Fruit fly (Drosophila melanogaster) whole organism, embryonic: Measurements from ENCODE around the gene CG8563.

Experiments
- B-H1 ChIP-seq: fragments of 200-800 bp; sonication (Bioruptor generic); IDR thresholded peaks from 3 replicates; pipeline ENCODE4 v1.3.6; 2022; ENCODE audit warnings: missing biosample characterization, missing genetic modification characterization
- BEAF-32 ChIP-seq: fragments of 200-800 bp; sonication (Bioruptor generic); optimal IDR thresholded peaks from 3 replicates; lab custom pipeline; 2017; ENCODE audit warnings: missing biosample characterization, missing genetic modification characterization, mild to moderate bottlenecking, moderate library complexity, missing genetic modification reagents
- Blimp-1 ChIP-seq: fragments of 200-800 bp; sonication (Bioruptor generic); optimal IDR thresholded peaks from 3 replicates; lab custom pipeline; 2018; ENCODE audit warnings: missing biosample characterization, missing genetic modification characterization, mild to moderate bottlenecking, moderate library complexity, missing genetic modification reagents
- CG10462 ChIP-seq: fragments of 200-800 bp; sonication (Bioruptor generic); optimal IDR thresholded peaks from 2 replicates; lab custom pipeline; 2016; ENCODE audit warnings: missing biosample characterization, missing genetic modification characterization
- CG10654 ChIP-seq: fragments of 200-800 bp; sonication (Bioruptor generic); optimal IDR thresholded peaks from 2 replicates; lab custom pipeline; 2016; ENCODE audit warnings: missing biosample characterization, missing genetic modification characterization
- CG11560 ChIP-seq: fragments of 200-800 bp; sonication (Bioruptor generic); IDR thresholded peaks from 3 replicates; pipeline ENCODE4 v1.3.6; 2022; ENCODE audit warnings: missing biosample characterization, missing genetic modification characterization
- CG14014 ChIP-seq: fragments of 200-800 bp; sonication (Bioruptor generic); IDR thresholded peaks from 2 replicates; pipeline ENCODE4 v1.3.6; 2022; ENCODE audit warnings: missing biosample characterization, missing genetic modification characterization
- CG14667 ChIP-seq: fragments of 200-800 bp; sonication (Bioruptor generic); IDR thresholded peaks from 2 replicates; pipeline ENCODE4 v1.3.6; 2022; ENCODE audit warnings: missing biosample characterization, missing genetic modification characterization
- CG14965 ChIP-seq: fragments of 200-800 bp; sonication (Bioruptor generic); optimal IDR thresholded peaks from 2 replicates; lab custom pipeline; 2016; ENCODE audit warnings: missing biosample characterization, missing genetic modification characterization, borderline replicate concordance
- CG1603 ChIP-seq: fragments of 200-800 bp; sonication (Bioruptor generic); optimal IDR thresholded peaks from 2 replicates; lab custom pipeline; 2019; ENCODE audit warnings: missing biosample characterization, mild to moderate bottlenecking, missing genetic modification characterization, moderate library complexity
- CG17568 ChIP-seq: fragments of 200-800 bp; sonication (Bioruptor generic); optimal IDR thresholded peaks from 2 replicates; lab custom pipeline; 2018; ENCODE audit warnings: missing biosample characterization, mild to moderate bottlenecking, missing genetic modification characterization, moderate library complexity
- CG18764 ChIP-seq: fragments of 200-800 bp; sonication (Bioruptor generic); optimal IDR thresholded peaks from 3 replicates; lab custom pipeline; 2016; ENCODE audit warnings: missing biosample characterization, missing genetic modification characterization
- CG31224 ChIP-seq: fragments of 200-800 bp; sonication (Bioruptor generic); IDR thresholded peaks from 2 replicates; pipeline ENCODE4 v1.3.6; 2022; ENCODE audit warnings: missing biosample characterization, missing genetic modification characterization
- CG4282 ChIP-seq: fragments of 200-800 bp; sonication (Bioruptor generic); optimal IDR thresholded peaks from 2 replicates; lab custom pipeline; 2016; ENCODE audit warnings: missing biosample characterization, missing genetic modification characterization
- CG4854 ChIP-seq: fragments of 200-800 bp; sonication (Bioruptor generic); optimal IDR thresholded peaks from 2 replicates; lab custom pipeline; 2016; ENCODE audit warnings: missing biosample characterization, missing genetic modification characterization, inconsistent platforms
- CG6272 ChIP-seq: fragments of 200-800 bp; sonication (Bioruptor generic); IDR thresholded peaks from 2 replicates; pipeline ENCODE4 v1.3.6; 2022; ENCODE audit warnings: missing biosample characterization, missing genetic modification characterization
- CG7928 ChIP-seq: fragments of 200-800 bp; sonication (Bioruptor generic); optimal IDR thresholded peaks from 2 replicates; lab custom pipeline; 2017; ENCODE audit warnings: missing biosample characterization, mild to moderate bottlenecking, missing genetic modification characterization
- CG8290 ChIP-seq, 3 experiments: fragments of 200-800 bp; sonication (Bioruptor generic); optimal IDR thresholded peaks; 2 replicates each; lab custom pipeline; 2016 to 2019; ENCODE audit warnings: missing biosample characterization in 3 of 3, missing genetic modification characterization in 3 of 3, mild to moderate bottlenecking in 2 of 3, moderate library complexity in 1 of 3
- CHES-1-like ChIP-seq: fragments of 200-800 bp; sonication (Bioruptor generic); optimal IDR thresholded peaks from 2 replicates; lab custom pipeline; 2016; ENCODE audit warnings: missing biosample characterization, missing genetic modification characterization
- D19A ChIP-seq: fragments of 200-800 bp; optimal IDR thresholded peaks from 3 replicates; lab custom pipeline; 2019; ENCODE audit warnings: missing biosample characterization, mild to moderate bottlenecking, missing genetic modification characterization, moderate library complexity
- Hey ChIP-seq: fragments of 200-800 bp; sonication (Bioruptor generic); optimal IDR thresholded peaks from 3 replicates; lab custom pipeline; 2018; ENCODE audit warnings: missing biosample characterization, mild to moderate bottlenecking, missing genetic modification characterization
- HmgD ChIP-seq: fragments of 200-800 bp; sonication (Bioruptor generic); optimal IDR thresholded peaks from 3 replicates; lab custom pipeline; 2016; ENCODE audit warnings: missing biosample characterization, missing genetic modification characterization
- MTF-1 ChIP-seq: fragments of 200-800 bp; sonication (Bioruptor generic); optimal IDR thresholded peaks from 2 replicates; lab custom pipeline; 2018; ENCODE audit warnings: missing biosample characterization, mild to moderate bottlenecking, missing genetic modification characterization, borderline replicate concordance
- Med ChIP-seq: fragments of 200-800 bp; sonication (Bioruptor generic); peaks from one replicate; lab custom pipeline; 2016; ENCODE audit warnings: missing biosample characterization, missing genetic modification characterization, mild to moderate bottlenecking, inconsistent platforms, moderate library complexity
- Neu2 ChIP-seq: fragments of 200-800 bp; sonication (Bioruptor generic); optimal IDR thresholded peaks from 3 replicates; lab custom pipeline; 2016; ENCODE audit warnings: missing biosample characterization, missing genetic modification characterization, borderline replicate concordance
- PHDP ChIP-seq: fragments of 200-800 bp; sonication (Bioruptor generic); optimal IDR thresholded peaks from 3 replicates; lab custom pipeline; 2018; ENCODE audit warnings: missing biosample characterization, mild to moderate bottlenecking, missing genetic modification characterization, moderate library complexity
- Scr ChIP-seq: fragments of 200-800 bp; sonication (Bioruptor generic); IDR thresholded peaks from 2 replicates; pipeline ENCODE4 v1.3.6; 2022; ENCODE audit warnings: missing biosample characterization, missing genetic modification characterization; ENCODE audit not compliant: partially characterized antibody
- Sox100B ChIP-seq: fragments of 200-800 bp; sonication (Bioruptor generic); optimal IDR thresholded peaks from 3 replicates; lab custom pipeline; 2018; ENCODE audit warnings: missing biosample characterization, mild to moderate bottlenecking, missing genetic modification characterization
- abd-A ChIP-seq: fragments of 200-800 bp; sonication (Bioruptor generic); optimal IDR thresholded peaks from 3 replicates; lab custom pipeline; 2019; ENCODE audit warnings: missing biosample characterization, mild to moderate bottlenecking, missing genetic modification characterization, moderate library complexity
- dm ChIP-seq: fragments of 200-800 bp; sonication (Bioruptor generic); optimal IDR thresholded peaks from 3 replicates; lab custom pipeline; 2016; ENCODE audit warnings: missing biosample characterization, missing genetic modification characterization
- exex ChIP-seq: fragments of 200-800 bp; sonication (Bioruptor generic); optimal IDR thresholded peaks from 4 replicates; lab custom pipeline; 2018; ENCODE audit warnings: missing biosample characterization, mild to moderate bottlenecking, missing genetic modification characterization, moderate library complexity
- eyg ChIP-seq: fragments of 200-800 bp; sonication (Bioruptor generic); optimal IDR thresholded peaks from 3 replicates; lab custom pipeline; 2016; ENCODE audit warnings: missing biosample characterization, missing genetic modification characterization
- fd64A ChIP-seq: fragments of 200-800 bp; sonication (Bioruptor generic); optimal IDR thresholded peaks from 3 replicates; lab custom pipeline; 2018; ENCODE audit warnings: missing biosample characterization, mild to moderate bottlenecking, missing genetic modification characterization
- insv ChIP-seq, 2 experiments: fragments of 200-800 bp; sonication (Bioruptor generic); optimal IDR thresholded peaks; 3 replicates each; lab custom pipeline; 2016 to 2018; ENCODE audit warnings: missing biosample characterization in 2 of 2, missing genetic modification characterization in 2 of 2
- lilli ChIP-seq: fragments of 200-800 bp; sonication (Bioruptor generic); optimal IDR thresholded peaks from 3 replicates; lab custom pipeline; 2016; ENCODE audit warnings: missing biosample characterization, missing genetic modification characterization
- mld ChIP-seq: fragments of 200-800 bp; sonication (Bioruptor generic); IDR thresholded peaks from 3 replicates; pipeline ENCODE4 v1.3.6; 2022; ENCODE audit warnings: missing biosample characterization, missing genetic modification characterization; ENCODE audit not compliant: partially characterized antibody
- nau ChIP-seq: fragments of 200-800 bp; sonication (Bioruptor generic); optimal IDR thresholded peaks from 3 replicates; lab custom pipeline; 2017; ENCODE audit warnings: missing biosample characterization, mild to moderate bottlenecking, missing genetic modification characterization, missing genetic modification reagents
- pfk ChIP-seq: fragments of 200-800 bp; sonication (Bioruptor generic); optimal IDR thresholded peaks from 2 replicates; lab custom pipeline; 2018; ENCODE audit warnings: missing biosample characterization, mild to moderate bottlenecking, missing genetic modification characterization, moderate library complexity
- pnt ChIP-seq: fragments of 200-800 bp; sonication (Bioruptor generic); optimal IDR thresholded peaks from 3 replicates; lab custom pipeline; 2016; ENCODE audit warnings: missing biosample characterization, missing genetic modification characterization
- prd ChIP-seq, 3 experiments: fragments of >200 bp in 2 of 3; fragments of 200-800 bp in 1 of 3; sonication (Bioruptor generic) in 1 of 3; optimal IDR thresholded peaks in 2 of 3; IDR thresholded peaks in 1 of 3; 2 replicates in 2 of 3; 3 replicates in 1 of 3; pipeline versions ENCODE4 v1.3.6 to Lab custom; 2017 to 2022; ENCODE audit warnings: missing biosample characterization in 1 of 3, missing genetic modification characterization in 1 of 3
- sob ChIP-seq: fragments of 200-800 bp; sonication (Bioruptor generic); IDR thresholded peaks from 2 replicates; pipeline ENCODE4 v1.3.6; 2022; ENCODE audit warnings: missing biosample characterization, missing genetic modification characterization
- tx ChIP-seq: fragments of 200-800 bp; sonication (Bioruptor generic); optimal IDR thresholded peaks from 2 replicates; lab custom pipeline; 2016; ENCODE audit warnings: missing biosample characterization, missing genetic modification characterization
- unc-4 ChIP-seq: fragments of 200-800 bp; sonication (Bioruptor generic); IDR thresholded peaks from 2 replicates; pipeline ENCODE4 v1.3.6; 2022; ENCODE audit warnings: missing biosample characterization, missing genetic modification characterization; ENCODE audit not compliant: partially characterized antibody
- yki ChIP-seq: fragments of >200 bp; optimal IDR thresholded peaks from 3 replicates; lab custom pipeline; 2018
- zen2 ChIP-seq: fragments of 200-800 bp; sonication (Bioruptor generic); IDR thresholded peaks from 3 replicates; pipeline ENCODE4 v1.3.6; 2022; ENCODE audit warnings: missing biosample characterization, missing genetic modification characterization; ENCODE audit not compliant: partially characterized antibody
- zfh1 ChIP-seq: fragments of 200-800 bp; sonication (Bioruptor generic); IDR thresholded peaks from 3 replicates; pipeline ENCODE4 v1.3.6; 2022; ENCODE audit warnings: missing biosample characterization, missing genetic modification characterization

CG8563 gene

DNA sequence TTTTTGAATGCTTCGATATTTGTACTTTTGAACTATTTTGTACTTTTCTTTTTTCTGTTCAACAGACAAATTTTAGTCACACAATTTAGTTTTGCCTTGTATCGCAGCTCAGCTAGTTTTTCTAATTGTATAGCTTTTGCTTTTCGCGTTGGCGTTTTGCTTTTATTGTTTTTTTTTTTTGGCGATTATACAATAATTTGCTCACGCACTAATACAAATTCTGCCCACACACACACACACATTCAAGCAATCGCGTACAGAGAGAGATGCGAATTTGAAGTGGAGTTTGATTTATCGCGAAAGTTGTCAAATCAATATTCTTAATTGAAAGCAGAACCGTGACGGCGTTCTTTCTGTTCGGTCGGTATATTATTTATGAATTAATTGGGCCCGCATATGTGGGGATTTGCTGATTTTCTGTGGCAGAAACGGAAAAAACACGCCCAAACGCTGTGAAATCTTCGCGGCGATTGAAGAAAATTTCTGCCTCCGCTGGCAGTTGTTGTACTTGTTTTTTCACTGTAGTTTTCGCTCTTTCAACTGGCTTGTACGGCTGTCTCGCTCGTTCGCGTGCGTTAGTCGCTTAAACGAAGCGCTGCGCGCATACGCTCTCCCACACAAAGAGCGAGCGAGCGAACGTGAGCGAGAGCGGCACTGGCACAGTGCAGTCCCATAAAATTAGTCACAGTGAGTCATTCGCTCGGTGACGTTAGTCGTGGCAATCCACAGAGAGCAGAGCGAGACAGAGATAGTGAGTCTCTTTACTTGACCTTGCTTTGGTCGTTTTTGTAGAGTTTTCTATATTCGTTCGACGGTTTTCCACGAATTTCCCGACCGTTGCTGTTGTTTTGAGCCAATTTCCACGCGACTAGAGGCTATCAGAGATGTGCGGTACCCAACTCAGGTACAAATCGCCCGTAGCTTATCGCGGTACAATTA is 44.4 kb downstream of the CG8563 start, which contains the start of gene Rac2 (continued):
- TF ChIP-seq Neu2 (GFP tag; lab: Kevin White, UChicago) (no peak), sob (peak; percentile 45; the same call in 1 of the 2 replicates), mld (no peak), fd64A (GFP tag; lab: Kevin White, UChicago) (no peak), lilli (GFP tag; lab: Kevin White, UChicago) (peak; percentile 45), D19A (tag; lab: Kevin White, UChicago) (peak; percentile 89), Sox100B (GFP tag; lab: Kevin White, UChicago) (no peak), HmgD (GFP tag; lab: Kevin White, UChicago) (peak; percentile 45), CG4854 (GFP tag; lab: Kevin White, UChicago) (peak; percentile 17), Med (GFP tag; lab: Kevin White, UChicago) (peak; percentile 79), Scr (GFP tag; lab: Robert Waterston, UW) (peak; percentile 51), CG7928 (GFP tag; lab: Kevin White, UChicago) (no peak), zfh1 (no peak), CG14667 (GFP tag; lab: Robert Waterston, UW) (no peak), CG6272 (GFP tag; lab: Robert Waterston, UW) (no peak), CG1603 (tag; lab: Kevin White, UChicago) (peak; percentile 1), tx (GFP tag; lab: Kevin White, UChicago) (no peak), MTF-1 (GFP tag; lab: Kevin White, UChicago) (no peak), CG10654 (GFP tag; lab: Kevin White, UChicago) (no peak), dm (GFP tag; lab: Kevin White, UChicago) (peak; percentile 26), B-H1 (GFP tag; lab: Robert Waterston, UW) (no peak), CG31224 (0 out of 2 replicates have a peak, but pooled peaks have one; percentile 13), CG8290 (GFP tag; optimal IDR thresholded peaks at IDR 0.05; lab: Kevin White, UChicago) (no peak), CG8290 (tag; optimal IDR thresholded peaks at IDR 0.05; lab: Kevin White, UChicago) (peak; percentile 10 to 44), abd-A (peak; percentile 58), nau (GFP tag; lab: Kevin White, UChicago) (no peak), PHDP (tag; lab: Kevin White, UChicago) (peak; percentile 23), CG18764 (GFP tag; lab: Kevin White, UChicago) (no peak), CG14014 (0 out of 2 replicates have a peak, but pooled peaks have one; percentile 9), pnt (GFP tag; lab: Kevin White, UChicago) (peak; percentile 24), insv (GFP tag; optimal IDR thresholded peaks at IDR 0.05; lab: Kevin White, UChicago) (no peak), CHES-1-like (GFP tag; lab: Kevin White, UChicago) (peak; percentile 14), exex (tag; lab: Kevin White, UChicago) (peak; percentile 26), pfk (GFP tag; lab: Kevin White, UChicago) (peak; percentile 3), zen2 (GFP tag; lab: Robert Waterston, UW) (0 out of 3 replicates have a peak, but pooled peaks have one; percentile 41), yki (lab: Kevin White, UChicago) (peak; percentile 95), prd (optimal IDR thresholded peaks at IDR 0.05; lab: Kevin White, UChicago) (no peak), prd (GFP tag; IDR thresholded peaks at IDR 0.05; lab: Robert Waterston, UW) (peak; percentile 33; the same call in 2 of the 3 replicates), CG14965 (GFP tag; lab: Kevin White, UChicago) (no peak), Hey (tag; lab: Kevin White, UChicago) (no peak), eyg (GFP tag; lab: Kevin White, UChicago) (no peak), CG17568 (peak; percentile 38), CG4282 (GFP tag; lab: Kevin White, UChicago) (no peak), unc-4 (GFP tag; lab: Robert Waterston, UW) (no peak; the same call in 1 of the 2 replicates), BEAF-32 (no peak), CG10462 (GFP tag; lab: Kevin White, UChicago) (no peak), Blimp-1 (GFP tag; lab: Kevin White, UChicago) (no peak), CG11560 (tag; lab: Robert Waterston, UW) (no peak)
